Worm (Caenorhabditis elegans): Measurements from ENCODE around the gene clec-165.

- TF ChIP-seq nhr-237 (tag; optimal IDR thresholded peaks at IDR 0.05) (no peak), skn-1 (tag; optimal IDR thresholded peaks at IDR 0.05) (no peak), nhr-23 (tag; optimal IDR thresholded peaks at IDR 0.05) (no peak), nhr-77 (tag; optimal IDR thresholded peaks at IDR 0.05) (no peak), R02D3.7 (tag; optimal IDR thresholded peaks at IDR 0.05) (no peak), hmg-11 (tag; optimal IDR thresholded peaks at IDR 0.05) (no peak), ama-1 (optimal IDR thresholded peaks at IDR 0.05) (no peak), ceh-9 (tag; optimal IDR thresholded peaks at IDR 0.05) (no peak), fkh-10 (GFP tag; optimal IDR thresholded peaks at IDR 0.05) (no peak), ZK546.5 (tag; optimal IDR thresholded peaks at IDR 0.05) (no peak), ceh-82 (tag; optimal IDR thresholded peaks at IDR 0.05) (no peak), egl-5 (tag; optimal IDR thresholded peaks at IDR 0.05) (no peak)
Observed at ce11 chrIV:1251242-1251911, 4.7 kb upstream of the clec-165 start, which contains the start of the genes clec-166 and F38A1.6.
